Fruit fly (Drosophila melanogaster): Measurements from ENCODE around the gene CG9917.

DNA sequence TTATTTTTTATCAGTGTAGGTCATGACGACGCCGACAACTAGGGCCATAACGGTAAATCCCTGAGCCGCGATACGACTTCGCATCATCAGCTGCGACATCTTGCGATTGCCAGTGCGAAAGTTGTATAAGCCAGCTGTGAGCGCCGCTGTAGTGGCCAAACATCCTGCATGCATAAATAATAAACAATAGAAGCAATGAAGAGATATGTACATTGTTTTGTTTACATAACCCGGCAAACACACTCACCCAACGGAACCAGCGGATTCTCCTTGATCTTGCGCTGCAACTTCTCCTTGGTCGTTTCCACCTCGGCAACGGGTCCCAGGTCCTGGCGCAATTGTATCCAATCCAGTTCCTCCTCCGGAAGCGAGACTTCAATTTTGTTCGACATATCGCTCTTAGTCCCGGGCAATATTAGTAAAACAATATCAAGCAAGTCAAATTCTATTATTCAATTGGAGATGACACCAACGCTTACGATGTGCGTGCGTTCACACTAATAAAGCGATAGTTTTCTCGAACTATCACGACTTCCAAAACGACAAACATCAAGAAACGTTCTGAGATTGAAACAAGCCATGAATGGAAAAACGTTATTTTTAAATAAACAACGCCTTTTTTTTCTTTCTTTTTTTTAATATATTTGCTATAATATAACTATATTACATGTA lies 8.7 kb upstream of the CG9917 start:
- no peak for TF ChIP-seq psq (optimal IDR thresholded peaks at IDR 0.05)
- no peak for TF ChIP-seq Dll (optimal IDR thresholded peaks at IDR 0.05)
- TF ChIP-seq usp (GFP tag; optimal IDR thresholded peaks at IDR 0.05), result no peak
